Worm (Caenorhabditis elegans): ENCODE measurements around the gene W02D7.11.
"Not testable (repeated sequence)": the region's sequence is repeated elsewhere in the genome, so short reads cannot be mapped to it uniquely, and the experiment has no call there.

W02D7.11 gene

DNA sequence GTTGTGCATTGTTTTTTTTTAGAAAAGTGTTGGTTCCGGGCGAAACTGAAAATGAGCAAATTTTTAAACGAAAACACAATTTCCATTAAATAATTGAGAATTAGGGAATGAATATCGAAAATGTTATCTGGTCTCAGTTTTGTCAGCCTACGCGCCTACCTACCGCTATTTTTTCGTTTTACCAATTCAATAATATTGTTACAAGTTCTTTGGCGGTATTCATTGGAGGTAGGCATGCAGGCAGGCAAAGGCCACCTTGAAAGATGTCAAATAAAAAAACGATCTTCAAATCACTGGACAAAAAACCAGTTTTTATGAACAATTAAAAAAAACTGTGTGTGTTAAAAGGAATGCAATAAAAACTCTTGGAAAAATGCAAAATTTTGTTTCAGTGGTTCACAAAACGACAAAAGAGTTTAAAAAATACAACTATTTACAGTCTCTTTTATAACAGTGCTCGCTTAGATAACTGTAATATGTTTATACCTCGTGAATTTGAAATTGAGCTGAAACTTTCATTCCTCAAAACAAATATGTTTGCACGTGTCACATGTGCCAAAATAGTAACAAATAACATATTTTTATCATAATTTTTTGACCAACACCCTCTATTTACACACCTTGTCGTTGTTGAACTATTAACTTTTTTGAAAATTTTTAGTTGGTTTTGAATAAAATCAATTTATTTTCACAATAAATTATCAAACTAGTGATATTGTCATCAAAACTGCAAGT lies at the start of gene W02D7.11:
W02D7.11 (minus strand) TSS at position 51 of the 735 bp plus-strand sequence.
- no peak for TF ChIP-seq F13C5.2 (tag; optimal IDR thresholded peaks at IDR 0.05)
- TF ChIP-seq hnd-1 (tag; optimal IDR thresholded peaks at IDR 0.05) = no peak
- TF ChIP-seq sea-1 (GFP tag; conservative IDR thresholded peaks at IDR 0.05) = no peak
- TF ChIP-seq tbx-37 (GFP tag; conservative IDR thresholded peaks at IDR 0.05) = no peak
- no peak for TF ChIP-seq pes-1 (GFP tag; IDR thresholded peaks at IDR 0.05)
- no peak for TF ChIP-seq ets-7 (tag; optimal IDR thresholded peaks at IDR 0.05)
- no peak for TF ChIP-seq B0310.2 (tag; optimal IDR thresholded peaks at IDR 0.05)
- TF ChIP-seq aly-1 (tag; optimal IDR thresholded peaks at IDR 0.05) = no peak
- TF ChIP-seq ceh-36 (tag; optimal IDR thresholded peaks at IDR 0.05) = no peak
- TF ChIP-seq scrt-1 (GFP tag; IDR thresholded peaks at IDR 0.05) = no peak
- TF ChIP-seq tra-4 (tag; optimal IDR thresholded peaks at IDR 0.05) = no peak
- no peak for TF ChIP-seq hmbx-1 (tag; optimal IDR thresholded peaks at IDR 0.05)
- no peak for TF ChIP-seq ceh-13 (GFP tag; optimal IDR thresholded peaks at IDR 0.05)
- TF ChIP-seq tbx-11 (GFP tag; IDR thresholded peaks at IDR 0.05) = no peak
- no peak for TF ChIP-seq ama-1 (optimal IDR thresholded peaks at IDR 0.05)
- TF ChIP-seq hmg-4 (GFP tag; optimal IDR thresholded peaks at IDR 0.05) = no peak

DNA sequence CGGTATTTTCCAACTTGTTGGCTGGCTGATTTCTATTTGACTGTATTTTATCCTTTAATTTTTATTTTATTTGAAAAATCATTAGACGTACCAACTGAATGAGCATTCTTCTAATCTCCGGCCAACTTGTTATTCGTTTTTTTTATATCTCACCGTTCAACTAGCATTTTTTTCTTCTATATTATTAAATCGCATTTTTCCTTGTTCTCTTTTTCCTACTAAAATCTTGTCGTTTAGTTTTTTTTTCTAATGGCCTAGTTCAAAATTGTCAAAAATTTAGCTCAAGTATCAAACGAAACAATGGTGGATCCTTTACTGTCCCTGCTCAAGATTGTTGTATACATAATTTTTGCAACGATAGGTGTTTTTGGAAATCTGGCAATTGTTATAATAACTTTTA lies 47.1 kb upstream of the W02D7.11 start, which contains the start of gene srsx-22:
srsx-22 (plus strand) TSS at position 301 of the 400 bp plus-strand sequence.
- TF ChIP-seq scrt-1 (GFP tag; IDR thresholded peaks at IDR 0.05) (no peak), B0310.2 (tag; optimal IDR thresholded peaks at IDR 0.05) (no peak), ama-1 (optimal IDR thresholded peaks at IDR 0.05) (no peak), ceh-36 (tag; optimal IDR thresholded peaks at IDR 0.05) (no peak), hmg-4 (GFP tag; optimal IDR thresholded peaks at IDR 0.05) (no peak), ets-7 (tag; optimal IDR thresholded peaks at IDR 0.05) (no peak), tbx-37 (GFP tag; conservative IDR thresholded peaks at IDR 0.05) (no peak), hmbx-1 (tag; optimal IDR thresholded peaks at IDR 0.05) (no peak), aly-1 (tag; optimal IDR thresholded peaks at IDR 0.05) (no peak), flt-1 (GFP tag; IDR thresholded peaks at IDR 0.05) (no peak), hnd-1 (tag; optimal IDR thresholded peaks at IDR 0.05) (no peak), sea-1 (GFP tag; conservative IDR thresholded peaks at IDR 0.05) (no peak), pes-1 (GFP tag; IDR thresholded peaks at IDR 0.05) (no peak), F13C5.2 (tag; optimal IDR thresholded peaks at IDR 0.05) (no peak), tra-4 (tag; optimal IDR thresholded peaks at IDR 0.05) (no peak), ceh-13 (GFP tag; optimal IDR thresholded peaks at IDR 0.05) (no peak), tbx-11 (GFP tag; IDR thresholded peaks at IDR 0.05) (no peak)

DNA sequence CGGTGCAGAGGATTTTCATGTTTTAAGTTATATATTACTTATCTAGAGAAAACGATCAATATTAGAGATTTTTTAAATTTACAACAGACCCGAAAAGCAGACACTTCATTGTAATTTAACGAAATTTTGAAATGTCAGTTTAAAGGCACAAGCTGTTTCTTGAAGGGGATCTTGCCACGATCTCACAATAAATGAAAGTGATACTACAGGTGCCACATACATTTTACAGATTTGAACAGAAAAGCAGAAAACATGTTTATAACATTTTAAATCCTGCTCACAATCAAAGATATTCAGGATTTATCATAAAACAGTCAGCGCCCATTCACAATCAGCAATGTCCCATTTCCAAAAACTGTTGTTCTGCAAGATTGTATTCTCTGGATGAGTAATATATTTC lies 45.6 kb upstream of the W02D7.11 start:
- TF ChIP-seq tbx-11 (GFP tag; IDR thresholded peaks at IDR 0.05) (no peak), ets-7 (tag; optimal IDR thresholded peaks at IDR 0.05) (no peak), pes-1 (GFP tag; IDR thresholded peaks at IDR 0.05) (no peak), B0310.2 (tag; optimal IDR thresholded peaks at IDR 0.05) (no peak), aly-1 (tag; optimal IDR thresholded peaks at IDR 0.05) (no peak), tra-4 (tag; optimal IDR thresholded peaks at IDR 0.05) (no peak), sea-1 (GFP tag; conservative IDR thresholded peaks at IDR 0.05) (no peak), hmbx-1 (tag; optimal IDR thresholded peaks at IDR 0.05) (no peak)

DNA sequence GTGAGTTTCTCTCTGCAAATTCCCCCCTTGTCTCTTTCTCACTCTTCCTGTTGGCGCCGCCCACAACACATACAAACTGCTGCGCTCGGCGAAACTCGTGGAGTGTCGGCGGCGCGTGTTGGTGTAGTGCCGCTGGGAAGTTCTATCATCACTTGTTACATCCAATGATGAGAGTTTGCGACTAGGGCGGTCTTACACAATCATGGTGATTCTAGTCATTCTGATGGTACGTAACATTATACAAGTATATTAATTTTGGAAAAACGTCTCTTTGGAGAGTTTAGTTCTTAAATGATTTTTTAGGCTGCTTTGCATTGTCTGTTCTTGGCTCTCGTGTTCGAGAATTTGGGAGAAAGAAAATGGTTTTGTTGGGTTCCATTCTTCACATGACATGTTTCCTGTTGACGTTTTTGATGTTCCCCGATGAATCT lies 44.7 kb upstream of the W02D7.11 start:
- TF ChIP-seq hmg-4 (GFP tag; optimal IDR thresholded peaks at IDR 0.05) (no peak), flt-1 (GFP tag; IDR thresholded peaks at IDR 0.05) (no peak), B0310.2 (tag; optimal IDR thresholded peaks at IDR 0.05) (no peak), ama-1 (optimal IDR thresholded peaks at IDR 0.05) (peak; percentile 46), tra-4 (tag; optimal IDR thresholded peaks at IDR 0.05) (no peak), F13C5.2 (tag; optimal IDR thresholded peaks at IDR 0.05) (peak; percentile 72)

DNA sequence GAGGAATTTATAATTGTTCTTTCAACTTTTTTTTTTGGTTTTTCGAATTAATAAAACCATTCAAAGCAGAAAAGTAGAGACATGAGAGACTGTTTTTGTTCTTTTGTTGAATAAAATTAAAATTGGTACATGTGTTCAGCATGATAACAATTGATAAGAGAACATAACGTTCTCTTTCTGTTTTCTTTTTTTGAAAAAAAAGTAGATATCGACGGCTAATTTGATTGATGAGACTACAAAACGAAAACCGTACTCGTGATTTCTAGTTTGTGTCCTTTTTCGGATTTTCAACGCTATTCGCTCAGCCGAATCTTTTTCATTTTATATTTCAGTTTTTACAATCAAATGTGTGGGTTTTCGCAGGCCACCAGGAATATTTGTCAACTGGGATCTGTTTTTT lies 41.1 kb upstream of the W02D7.11 start, which contains the start of gene C08D8.1:
C08D8.1 (plus strand) TSS at position 324 of the 400 bp plus-strand sequence.
- TF ChIP-seq tra-4 (tag; optimal IDR thresholded peaks at IDR 0.05) (no peak), F13C5.2 (tag; optimal IDR thresholded peaks at IDR 0.05) (no peak), flt-1 (GFP tag; IDR thresholded peaks at IDR 0.05) (no peak), ama-1 (optimal IDR thresholded peaks at IDR 0.05) (no peak), aly-1 (tag; optimal IDR thresholded peaks at IDR 0.05) (no peak), ets-7 (tag; optimal IDR thresholded peaks at IDR 0.05) (no peak), ceh-13 (GFP tag; optimal IDR thresholded peaks at IDR 0.05) (no peak)

DNA sequence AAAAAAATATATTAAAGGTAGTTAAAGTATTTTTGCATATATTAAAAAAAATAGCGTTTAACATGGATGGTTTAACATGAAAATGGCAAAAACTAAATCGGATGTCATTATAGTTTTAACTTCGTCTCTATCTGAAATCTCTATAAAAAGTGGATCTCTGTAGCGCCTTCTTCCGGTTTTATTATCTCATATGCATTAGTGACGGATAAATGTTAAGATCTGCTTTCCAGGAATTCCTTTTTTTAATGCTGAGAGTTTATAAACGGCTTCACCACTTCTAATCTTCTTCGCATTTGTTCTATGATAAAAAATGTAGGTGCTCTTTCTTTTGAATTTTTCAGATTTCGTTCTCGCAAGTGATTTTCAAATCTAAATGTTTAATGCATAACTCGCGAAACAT lies 38.1 kb upstream of the W02D7.11 start:
- TF ChIP-seq B0310.2 (tag; optimal IDR thresholded peaks at IDR 0.05) (no peak), pes-1 (GFP tag; IDR thresholded peaks at IDR 0.05) (no peak), F13C5.2 (tag; optimal IDR thresholded peaks at IDR 0.05) (no peak), ceh-36 (tag; optimal IDR thresholded peaks at IDR 0.05) (no peak)

DNA sequence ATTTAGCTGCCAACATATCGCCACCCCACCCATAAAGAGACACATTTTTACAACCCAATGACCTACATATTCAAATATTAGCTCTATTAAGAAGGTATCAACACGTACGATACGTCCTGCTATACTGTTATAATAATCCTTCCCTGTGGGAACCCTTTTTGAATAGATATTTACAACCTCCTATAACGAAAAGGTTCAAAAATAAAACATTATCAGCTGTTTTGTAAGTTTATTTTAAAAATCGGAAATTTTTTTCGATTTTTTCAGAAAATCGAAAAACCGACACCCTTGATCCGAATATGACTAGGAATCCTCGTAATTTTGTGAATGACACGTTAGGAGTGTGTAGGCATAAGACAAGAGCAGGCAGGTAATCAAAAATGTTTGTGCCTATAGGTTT lies 36.6 kb upstream of the W02D7.11 start, which contains the start of gene C08D8.7:
C08D8.7 (plus strand) TSS at position 301 of the 400 bp plus-strand sequence.
- not testable (repeated sequence) for TF ChIP-seq tra-4 (tag; optimal IDR thresholded peaks at IDR 0.05); ceh-13 (GFP tag; optimal IDR thresholded peaks at IDR 0.05); pes-1 (GFP tag; IDR thresholded peaks at IDR 0.05)

DNA sequence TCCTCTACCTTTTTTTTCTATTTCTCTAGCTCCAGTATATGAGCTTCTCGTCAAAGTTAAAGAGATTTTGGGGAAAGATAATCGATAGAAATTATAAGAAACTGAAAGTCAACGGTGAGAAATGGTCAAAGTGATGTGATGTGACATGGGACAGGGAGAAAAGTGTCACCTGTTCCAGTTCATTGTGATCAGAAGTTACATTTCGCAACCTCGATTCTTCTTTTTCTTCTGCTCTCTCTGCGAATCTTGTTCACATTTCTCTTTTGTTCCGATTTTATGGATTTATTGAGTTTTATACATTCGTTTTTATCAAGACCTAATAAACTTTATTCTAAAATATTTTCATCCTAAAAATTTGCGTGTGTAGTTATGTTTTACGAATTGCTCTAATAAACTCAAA lies 31.3 kb upstream of the W02D7.11 start:
- TF ChIP-seq ceh-13 (GFP tag; optimal IDR thresholded peaks at IDR 0.05) (no peak), ets-7 (tag; optimal IDR thresholded peaks at IDR 0.05) (no peak), tra-4 (tag; optimal IDR thresholded peaks at IDR 0.05) (no peak), sea-1 (GFP tag; conservative IDR thresholded peaks at IDR 0.05) (no peak), tbx-37 (GFP tag; conservative IDR thresholded peaks at IDR 0.05) (no peak), pes-1 (GFP tag; IDR thresholded peaks at IDR 0.05) (no peak), flt-1 (GFP tag; IDR thresholded peaks at IDR 0.05) (no peak), hnd-1 (tag; optimal IDR thresholded peaks at IDR 0.05) (no peak), tbx-11 (GFP tag; IDR thresholded peaks at IDR 0.05) (no peak), hmg-4 (GFP tag; optimal IDR thresholded peaks at IDR 0.05) (no peak), aly-1 (tag; optimal IDR thresholded peaks at IDR 0.05) (no peak), ama-1 (optimal IDR thresholded peaks at IDR 0.05) (no peak), scrt-1 (GFP tag; IDR thresholded peaks at IDR 0.05) (no peak), B0310.2 (tag; optimal IDR thresholded peaks at IDR 0.05) (no peak), ceh-36 (tag; optimal IDR thresholded peaks at IDR 0.05) (no peak), hmbx-1 (tag; optimal IDR thresholded peaks at IDR 0.05) (no peak), F13C5.2 (tag; optimal IDR thresholded peaks at IDR 0.05) (no peak)
